Fruit fly (Drosophila melanogaster) whole organism, embryonic: ENCODE data around the gene LPCAT.

Experiments
- CG10274 ChIP-seq: fragments of 200-800 bp; sonication (Bioruptor generic); optimal IDR thresholded peaks from 3 replicates; lab custom pipeline; 2017; ENCODE audit warnings: missing biosample characterization, mild to moderate bottlenecking, missing genetic modification characterization
- CG11398 ChIP-seq: fragments of 200-800 bp; sonication (Bioruptor generic); optimal IDR thresholded peaks from 2 replicates; lab custom pipeline; 2016; ENCODE audit warnings: missing biosample characterization, missing genetic modification characterization
- CG11456 ChIP-seq: fragments of 200-800 bp; sonication (Bioruptor generic); IDR thresholded peaks from 3 replicates; pipeline ENCODE4 v1.3.6; 2022; ENCODE audit warnings: missing biosample characterization, missing genetic modification characterization
- CG12236 ChIP-seq: fragments of 200-800 bp; sonication (Bioruptor generic); optimal IDR thresholded peaks from 2 replicates; lab custom pipeline; 2016; ENCODE audit warnings: missing biosample characterization, missing genetic modification characterization
- CG12659 ChIP-seq: fragments of 200-800 bp; sonication (Bioruptor generic); optimal IDR thresholded peaks from 3 replicates; lab custom pipeline; 2017; ENCODE audit warnings: mild to moderate bottlenecking, missing biosample characterization, missing genetic modification reagents, missing genetic modification characterization
- CG12769 ChIP-seq: fragments of 200-800 bp; sonication (Bioruptor generic); optimal IDR thresholded peaks from 2 replicates; lab custom pipeline; 2019; ENCODE audit warnings: missing biosample characterization, mild to moderate bottlenecking, missing genetic modification characterization, moderate library complexity
- CG13287 ChIP-seq: fragments of 200-800 bp; sonication (Bioruptor generic); IDR thresholded peaks from 2 replicates; pipeline ENCODE4 v1.3.6; 2022; ENCODE audit warnings: missing biosample characterization, missing genetic modification characterization; ENCODE audit not compliant: partially characterized antibody
- CG14965 ChIP-seq: fragments of 200-800 bp; sonication (Bioruptor generic); optimal IDR thresholded peaks from 2 replicates; lab custom pipeline; 2016; ENCODE audit warnings: missing biosample characterization, missing genetic modification characterization, borderline replicate concordance
- CG15696 ChIP-seq: fragments of 200-800 bp; sonication (Bioruptor generic); optimal IDR thresholded peaks from 2 replicates; lab custom pipeline; 2019; ENCODE audit warnings: missing biosample characterization, mild to moderate bottlenecking, missing genetic modification characterization, moderate library complexity
- CG1647 ChIP-seq: fragments of 200-800 bp; sonication (Bioruptor generic); optimal IDR thresholded peaks from 3 replicates; lab custom pipeline; 2016; ENCODE audit warnings: missing biosample characterization, missing genetic modification characterization
- CG17359 ChIP-seq: fragments of 200-800 bp; sonication (Bioruptor generic); optimal IDR thresholded peaks from 3 replicates; lab custom pipeline; 2018; ENCODE audit warnings: missing biosample characterization, mild to moderate bottlenecking, missing genetic modification characterization, moderate library complexity
- CG6689 ChIP-seq: fragments of 200-800 bp; sonication (Bioruptor generic); IDR thresholded peaks from 2 replicates; pipeline ENCODE4 v1.3.6; 2022; ENCODE audit warnings: missing biosample characterization, missing genetic modification characterization
- CG7987 ChIP-seq: fragments of 200-800 bp; sonication (Bioruptor generic); optimal IDR thresholded peaks from 2 replicates; lab custom pipeline; 2018; ENCODE audit warnings: missing biosample characterization, mild to moderate bottlenecking, missing genetic modification characterization, moderate library complexity
- CG9215 ChIP-seq: fragments of 200-800 bp; sonication (Bioruptor generic); IDR thresholded peaks from 2 replicates; pipeline ENCODE4 v1.3.6; 2022; ENCODE audit warnings: missing biosample characterization, missing genetic modification characterization
- E2f1 ChIP-seq: fragments of 200-800 bp; sonication (Bioruptor generic); IDR thresholded peaks from 2 replicates; pipeline ENCODE4 v1.3.6; 2022; ENCODE audit warnings: missing biosample characterization, missing genetic modification characterization
- ERR ChIP-seq: fragments of 200-800 bp; sonication (Bioruptor generic); optimal IDR thresholded peaks from 2 replicates; lab custom pipeline; 2016; ENCODE audit warnings: missing biosample characterization, missing genetic modification characterization
- Gsc ChIP-seq: fragments of 200-800 bp; sonication (Bioruptor generic); IDR thresholded peaks from 2 replicates; pipeline ENCODE4 v1.3.6; 2022; ENCODE audit warnings: missing biosample characterization, missing genetic modification characterization
- Gug ChIP-seq: fragments of 200-800 bp; sonication (Bioruptor generic); IDR thresholded peaks from 4 replicates; pipeline ENCODE4 v1.3.6; 2022; ENCODE audit warnings: missing biosample characterization, missing genetic modification characterization
- HmgD ChIP-seq: fragments of 200-800 bp; sonication (Bioruptor generic); optimal IDR thresholded peaks from 3 replicates; lab custom pipeline; 2016; ENCODE audit warnings: missing biosample characterization, missing genetic modification characterization
- Hmr ChIP-seq: fragments of 200-800 bp; sonication (Bioruptor generic); optimal IDR thresholded peaks from 3 replicates; lab custom pipeline; 2017; ENCODE audit warnings: mild to moderate bottlenecking, missing biosample characterization, missing genetic modification reagents, missing genetic modification characterization
- Mrtf ChIP-seq: fragments of 200-800 bp; sonication (Bioruptor generic); IDR thresholded peaks from 3 replicates; pipeline ENCODE4 v1.3.6; 2022; ENCODE audit warnings: missing biosample characterization, missing genetic modification characterization
- Oli ChIP-seq: fragments of 200-800 bp; sonication (Bioruptor generic); optimal IDR thresholded peaks from 2 replicates; lab custom pipeline; 2018; ENCODE audit warnings: missing biosample characterization, mild to moderate bottlenecking, missing genetic modification characterization, moderate library complexity
- Ptx1 ChIP-seq: fragments of 200-800 bp; sonication (Bioruptor generic); IDR thresholded peaks from 2 replicates; pipeline ENCODE4 v1.3.6; 2022; ENCODE audit warnings: missing biosample characterization, missing genetic modification characterization
- Scr ChIP-seq: fragments of 200-800 bp; sonication (Bioruptor generic); IDR thresholded peaks from 2 replicates; pipeline ENCODE4 v1.3.6; 2022; ENCODE audit warnings: missing biosample characterization, missing genetic modification characterization; ENCODE audit not compliant: partially characterized antibody
- Sin3A ChIP-seq: fragments of >200 bp; optimal IDR thresholded peaks from 2 replicates; lab custom pipeline; 2018
- Xbp1 ChIP-seq: fragments of 200-800 bp; sonication (Bioruptor generic); optimal IDR thresholded peaks from 3 replicates; lab custom pipeline; 2016; ENCODE audit warnings: missing biosample characterization, mild to moderate bottlenecking, missing genetic modification characterization
- abd-A ChIP-seq: fragments of 200-800 bp; sonication (Bioruptor generic); optimal IDR thresholded peaks from 3 replicates; lab custom pipeline; 2019; ENCODE audit warnings: missing biosample characterization, mild to moderate bottlenecking, missing genetic modification characterization, moderate library complexity
- ac ChIP-seq: fragments of 200-800 bp; sonication (Bioruptor generic); optimal IDR thresholded peaks from 3 replicates; lab custom pipeline; 2017; ENCODE audit warnings: missing biosample characterization, mild to moderate bottlenecking, missing genetic modification characterization
- ase ChIP-seq: fragments of 200-800 bp; sonication (Bioruptor generic); IDR thresholded peaks from 3 replicates; pipeline ENCODE4 v1.3.6; 2022; ENCODE audit warnings: missing biosample characterization, missing genetic modification characterization
- cato ChIP-seq: fragments of 200-800 bp; sonication (Bioruptor generic); optimal IDR thresholded peaks from 2 replicates; lab custom pipeline; 2016; ENCODE audit warnings: missing biosample characterization, missing genetic modification characterization, borderline replicate concordance
- chinmo ChIP-seq: fragments of 200-800 bp; sonication (Bioruptor generic); IDR thresholded peaks from 4 replicates; pipeline ENCODE4 v1.3.6; 2022; ENCODE audit warnings: missing biosample characterization, missing genetic modification characterization; ENCODE audit not compliant: partially characterized antibody
- chn ChIP-seq: fragments of 200-800 bp; sonication (Bioruptor generic); optimal IDR thresholded peaks from 2 replicates; lab custom pipeline; 2016; ENCODE audit warnings: missing biosample characterization, missing genetic modification characterization
- dmrt11E ChIP-seq: fragments of 200-800 bp; sonication (Bioruptor generic); optimal IDR thresholded peaks from 3 replicates; lab custom pipeline; 2018; ENCODE audit warnings: missing biosample characterization, mild to moderate bottlenecking, missing genetic modification characterization, moderate library complexity
- dysf ChIP-seq: fragments of 200-800 bp; sonication (Bioruptor generic); IDR thresholded peaks from 3 replicates; pipeline ENCODE4 v1.3.6; 2022; ENCODE audit warnings: missing biosample characterization, missing genetic modification characterization
- en ChIP-seq: fragments of 200-800 bp; sonication (Bioruptor generic); optimal IDR thresholded peaks from 2 replicates; lab custom pipeline; 2016; ENCODE audit warnings: missing biosample characterization, missing genetic modification characterization
- esg ChIP-seq: fragments of 200-800 bp; sonication (Bioruptor generic); conservative IDR thresholded peaks from 2 replicates; pipeline ENCODE4 v1.3.6; 2022; ENCODE audit warnings: missing biosample characterization, missing genetic modification characterization
- ewg ChIP-seq: fragments of 200-800 bp; sonication (Bioruptor generic); optimal IDR thresholded peaks from 3 replicates; lab custom pipeline; 2017; ENCODE audit warnings: mild to moderate bottlenecking, missing biosample characterization, missing genetic modification reagents, missing genetic modification characterization
- exex ChIP-seq: fragments of 200-800 bp; sonication (Bioruptor generic); optimal IDR thresholded peaks from 4 replicates; lab custom pipeline; 2018; ENCODE audit warnings: missing biosample characterization, mild to moderate bottlenecking, missing genetic modification characterization, moderate library complexity
- gem ChIP-seq: fragments of 200-800 bp; sonication (Bioruptor generic); optimal IDR thresholded peaks from 2 replicates; lab custom pipeline; 2019; ENCODE audit warnings: missing biosample characterization, mild to moderate bottlenecking, missing genetic modification characterization, moderate library complexity
- hth ChIP-seq: fragments of >200 bp; optimal IDR thresholded peaks from 2 replicates; lab custom pipeline; 2017; ENCODE audit warnings: inconsistent platforms
- inv ChIP-seq: fragments of 200-800 bp; sonication (Bioruptor generic); IDR thresholded peaks from 2 replicates; pipeline ENCODE4 v1.3.6; 2022; ENCODE audit warnings: missing biosample characterization, missing genetic modification characterization; ENCODE audit not compliant: partially characterized antibody
- lab ChIP-seq: fragments of 200-800 bp; sonication (Bioruptor generic); optimal IDR thresholded peaks from 3 replicates; lab custom pipeline; 2017; ENCODE audit warnings: missing biosample characterization, missing genetic modification characterization, mild to moderate bottlenecking, moderate library complexity, missing genetic modification reagents
- otp ChIP-seq: fragments of 200-800 bp; sonication (Bioruptor generic); IDR thresholded peaks from 3 replicates; pipeline ENCODE4, ENCODE4 v1.3.6; 2022; ENCODE audit warnings: missing biosample characterization, missing genetic modification characterization
- pzg ChIP-seq: fragments of 200-800 bp; sonication (Bioruptor generic); optimal IDR thresholded peaks from 3 replicates; lab custom pipeline; 2018; ENCODE audit warnings: missing biosample characterization, mild to moderate bottlenecking, missing genetic modification characterization, moderate library complexity
- sima ChIP-seq: fragments of 200-800 bp; sonication (Bioruptor generic); optimal IDR thresholded peaks from 2 replicates; lab custom pipeline; 2016; ENCODE audit warnings: missing biosample characterization, missing genetic modification characterization
- tap ChIP-seq: fragments of 200-800 bp; optimal IDR thresholded peaks from 3 replicates; lab custom pipeline; 2019; ENCODE audit warnings: missing biosample characterization, mild to moderate bottlenecking, missing genetic modification characterization, moderate library complexity
- tgo ChIP-seq: fragments of 200-800 bp; sonication (Bioruptor generic); IDR thresholded peaks from 3 replicates; pipeline ENCODE4 v1.3.6; 2022; ENCODE audit warnings: missing biosample characterization, missing genetic modification characterization
- tin ChIP-seq: fragments of 200-800 bp; sonication (Bioruptor generic); optimal IDR thresholded peaks from 3 replicates; lab custom pipeline; 2016; ENCODE audit warnings: missing biosample characterization, missing genetic modification characterization
- ttk ChIP-seq: fragments of 200-800 bp; sonication (Bioruptor generic); IDR thresholded peaks from 2 replicates; pipeline ENCODE4 v2.1.2; 2022; ENCODE audit warnings: missing biosample characterization, missing genetic modification characterization

LPCAT gene

DNA sequence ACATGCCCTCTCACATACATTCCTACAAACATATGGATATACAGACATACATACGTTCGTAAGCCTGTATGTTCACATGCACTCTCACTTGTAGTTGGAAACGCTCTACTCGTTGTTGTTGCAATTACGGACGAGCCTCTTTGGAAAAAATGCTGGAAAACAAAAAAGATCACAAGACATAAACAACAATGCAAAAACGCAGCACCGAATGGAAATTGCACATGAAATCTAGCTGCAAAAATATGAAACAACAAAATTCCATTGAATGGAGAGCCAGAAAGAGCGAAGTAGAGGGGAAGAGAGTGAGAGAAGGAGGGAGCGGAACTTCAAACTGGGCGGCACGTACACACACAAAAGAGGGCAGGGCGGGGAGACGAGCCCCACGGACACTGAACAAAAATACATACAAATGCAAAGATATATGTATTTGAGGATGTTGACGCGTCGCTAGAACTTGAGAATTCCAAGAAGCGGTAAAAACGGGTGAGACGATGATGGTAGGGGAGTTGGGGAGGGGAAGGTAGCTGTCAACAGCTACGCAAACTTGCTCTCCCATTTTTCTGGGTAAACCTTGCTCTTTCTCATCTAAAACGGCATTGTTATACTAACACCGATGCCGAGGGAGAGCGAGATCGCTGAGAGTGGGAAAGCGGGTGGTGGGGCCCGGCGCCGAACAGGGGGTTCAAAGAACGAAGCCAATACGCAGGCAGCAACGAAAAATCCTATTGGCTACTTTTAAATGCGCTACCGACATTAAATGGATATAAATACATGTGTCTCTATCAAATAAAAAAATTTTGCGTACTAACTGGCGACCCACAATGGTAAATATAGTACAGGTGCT is 4.5 kb upstream of the LPCAT start:
- no peak for TF ChIP-seq CG1647
- no peak for TF ChIP-seq Scr (GFP tag; lab: Robert Waterston, UW)
- TF ChIP-seq exex (tag; lab: Kevin White, UChicago) = peak; percentile 6
- peak; percentile 93 for TF ChIP-seq ERR (GFP tag; lab: Kevin White, UChicago)
- peak; percentile 51 for TF ChIP-seq gem (tag; lab: Kevin White, UChicago)
- TF ChIP-seq tgo = peak; percentile 13; the same call in 1 of the 3 replicates
- TF ChIP-seq tin (GFP tag; lab: Kevin White, UChicago) = no peak
- peak; percentile 89 for TF ChIP-seq CG12769 (tag; lab: Kevin White, UChicago)
- TF ChIP-seq Hmr = peak; percentile 32
- TF ChIP-seq CG12659 (GFP tag; lab: Kevin White, UChicago) = no peak
- TF ChIP-seq Gug = no peak; the same call in 2 of the 4 replicates
- TF ChIP-seq ewg (GFP tag; lab: Kevin White, UChicago) = no peak
- no peak for TF ChIP-seq ac (GFP tag; lab: Kevin White, UChicago)
- no peak for TF ChIP-seq en
- TF ChIP-seq Xbp1 = no peak
- TF ChIP-seq inv (GFP tag; lab: Robert Waterston, UW) = no peak
- TF ChIP-seq otp (GFP tag; lab: Robert Waterston, UW) = no peak
- TF ChIP-seq pzg (GFP tag; lab: Kevin White, UChicago) = peak; percentile 4
- no peak for TF ChIP-seq chn (GFP tag; lab: Kevin White, UChicago)
- TF ChIP-seq ase (GFP tag; lab: Robert Waterston, UW) = no peak
- TF ChIP-seq dysf (GFP tag; lab: Robert Waterston, UW) = peak; percentile 73
- no peak for TF ChIP-seq CG12236
- TF ChIP-seq CG10274 = peak; percentile 73
- peak; percentile 88 for TF ChIP-seq chinmo
- peak; percentile 42; the same call in 1 of the 2 replicates for TF ChIP-seq CG9215 (GFP tag; lab: Robert Waterston, UW)
- TF ChIP-seq sima = no peak
- peak; percentile 70 for TF ChIP-seq Oli
- no peak for TF ChIP-seq Sin3A (lab: Kevin White, UChicago)
- TF ChIP-seq lab = peak; percentile 44
- peak; percentile 30 for TF ChIP-seq HmgD (GFP tag; lab: Kevin White, UChicago)
- peak; percentile 22; the same call in 1 of the 2 replicates for TF ChIP-seq CG13287 (GFP tag; lab: Robert Waterston, UW)
- peak; percentile 45 for TF ChIP-seq CG11398 (GFP tag; lab: Kevin White, UChicago)
- TF ChIP-seq E2f1 (GFP tag; lab: Robert Waterston, UW) = 0 out of 2 replicates have a peak, but pooled peaks have one; percentile 30
- no peak for TF ChIP-seq Gsc
- TF ChIP-seq tap (tag; lab: Kevin White, UChicago) = peak; percentile 27
- peak; percentile 54 for TF ChIP-seq CG6689 (GFP tag; lab: Robert Waterston, UW)
- TF ChIP-seq CG14965 = no peak
- peak; percentile 35; the same call in 1 of the 2 replicates for TF ChIP-seq esg
- no peak for TF ChIP-seq hth
- no peak for TF ChIP-seq Mrtf (GFP tag; lab: Robert Waterston, UW)
- TF ChIP-seq CG15696 = no peak
- peak; percentile 91 for TF ChIP-seq abd-A
- TF ChIP-seq cato (GFP tag; lab: Kevin White, UChicago) = no peak
- peak; percentile 12 for TF ChIP-seq dmrt11E
- TF ChIP-seq CG7987 = no peak
- TF ChIP-seq CG17359 (tag; lab: Kevin White, UChicago) = peak; percentile 42
- peak; percentile 56 for TF ChIP-seq Ptx1
- TF ChIP-seq ttk (GFP tag; lab: Robert Waterston, UW) = peak; percentile 50; the same call in 1 of the 2 replicates
- no peak for TF ChIP-seq CG11456 (GFP tag; lab: Robert Waterston, UW)
